Worm (Caenorhabditis elegans) whole organism, early embryonic: Measurements from ENCODE around the gene F14D2.19.

Experiments used
- B0310.2 ChIP-seq: sonication (generic microtip); optimal IDR thresholded peaks from 2 replicates; lab custom pipeline; 2016; ENCODE audit warnings: mild to moderate bottlenecking, missing genetic modification characterization, missing compliant biosample characterization
- F13C5.2 ChIP-seq: sonication (generic microtip); optimal IDR thresholded peaks from 2 replicates; lab custom pipeline; 2017; ENCODE audit warnings: mild to moderate bottlenecking, missing genetic modification characterization, inconsistent platforms, missing compliant biosample characterization
- aly-1 ChIP-seq: sonication (generic microtip); optimal IDR thresholded peaks from 2 replicates; lab custom pipeline; 2016; ENCODE audit warnings: missing genetic modification characterization, missing compliant biosample characterization
- ama-1 ChIP-seq: fragments of 150-350 bp; optimal IDR thresholded peaks from 2 replicates; lab custom pipeline; 2014
- ceh-36 ChIP-seq: sonication (generic microtip); optimal IDR thresholded peaks from 2 replicates; lab custom pipeline; 2016; ENCODE audit warnings: missing genetic modification characterization, inconsistent platforms, missing compliant biosample characterization
- ets-7 ChIP-seq: sonication (generic microtip); optimal IDR thresholded peaks from 2 replicates; lab custom pipeline; 2016; ENCODE audit warnings: missing genotype, missing genetic modification characterization, missing compliant biosample characterization
- flt-1 ChIP-seq: fragments of 200-800 bp; sonication (Bioruptor generic); IDR thresholded peaks from 2 replicates; pipeline ENCODE4 v1.3.6; 2022; ENCODE audit warnings: missing genetic modification characterization, missing compliant biosample characterization
- hmbx-1 ChIP-seq: sonication (generic microtip); optimal IDR thresholded peaks from 2 replicates; lab custom pipeline; 2016; ENCODE audit warnings: mild to moderate bottlenecking, missing genetic modification characterization, missing compliant biosample characterization
- hmg-4 ChIP-seq: fragments of 200-800 bp; sonication (Bioruptor generic); optimal IDR thresholded peaks from 2 replicates; lab custom pipeline; 2018; ENCODE audit warnings: mild to moderate bottlenecking, missing genetic modification characterization, missing compliant biosample characterization
- hnd-1 ChIP-seq: sonication (generic microtip); optimal IDR thresholded peaks from 2 replicates; lab custom pipeline; 2016; ENCODE audit warnings: missing genetic modification characterization, missing compliant biosample characterization
- pes-1 ChIP-seq: fragments of 200-800 bp; sonication (Bioruptor generic); IDR thresholded peaks from 2 replicates; pipeline ENCODE4 v1.3.6; 2022; ENCODE audit warnings: missing genetic modification reagents, missing genetic modification characterization, missing compliant biosample characterization
- scrt-1 ChIP-seq: fragments of 200-800 bp; sonication (Bioruptor generic); IDR thresholded peaks from 2 replicates; pipeline ENCODE4 v1.3.6; 2022; ENCODE audit warnings: missing genetic modification characterization, missing compliant biosample characterization
- sea-1 ChIP-seq: fragments of 200-800 bp; sonication (Bioruptor generic); conservative IDR thresholded peaks from 2 replicates; pipeline ENCODE4 v1.3.6; 2022; ENCODE audit warnings: missing genetic modification characterization, missing compliant biosample characterization
- tbx-37 ChIP-seq: fragments of 200-800 bp; sonication (Bioruptor generic); conservative IDR thresholded peaks from 2 replicates; pipeline ENCODE4 v1.3.6; 2022; ENCODE audit warnings: missing genetic modification reagents, missing genetic modification characterization, missing compliant biosample characterization
- tra-4 ChIP-seq: sonication (generic microtip); optimal IDR thresholded peaks from 2 replicates; lab custom pipeline; 2017; ENCODE audit warnings: missing genetic modification characterization, missing compliant biosample characterization

Gene F14D2.19

DNA sequence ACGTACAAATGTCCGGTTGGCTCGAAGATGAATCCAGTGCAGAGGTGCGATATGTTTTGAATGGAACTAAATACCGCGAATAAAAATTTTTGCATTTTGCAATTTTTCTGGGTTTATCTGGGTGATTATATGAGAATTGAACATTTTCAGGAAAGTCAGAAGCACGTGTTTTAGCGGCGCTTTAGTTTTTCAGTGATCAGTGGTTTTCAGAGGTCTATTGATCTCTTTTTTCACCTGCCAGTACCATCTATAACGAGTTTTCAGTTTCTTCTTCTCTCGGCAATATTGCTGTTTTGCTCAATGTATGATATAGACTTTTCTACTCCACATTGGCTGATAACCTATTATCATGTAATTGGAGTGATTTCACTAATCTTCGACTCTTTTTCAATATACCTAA is 49.9 kb downstream of the F14D2.19 start, which contains the start of gene sri-63:
Gene sri-63 (plus strand): TSS at position 301 of the 400 bp plus-strand sequence.
- TF ChIP-seq scrt-1 (no peak), pes-1 (GFP tag; lab: Robert Waterston, UW) (no peak), hnd-1 (tag; lab: Kevin White, UChicago) (no peak), ets-7 (no peak), tra-4 (tag; lab: Kevin White, UChicago) (no peak), B0310.2 (tag; lab: Kevin White, UChicago) (no peak), sea-1 (no peak), hmg-4 (GFP tag; lab: Kevin White, UChicago) (no peak), ama-1 (lab: Kevin White, UChicago) (no peak), flt-1 (GFP tag; lab: Robert Waterston, UW) (no peak), F13C5.2 (tag; lab: Kevin White, UChicago) (no peak), tbx-37 (GFP tag; lab: Robert Waterston, UW) (no peak), aly-1 (no peak), ceh-36 (no peak), hmbx-1 (tag; lab: Kevin White, UChicago) (no peak)
